Worm (Caenorhabditis elegans): ENCODE results near the gene ncl-1.

ncl-1 gene

DNA sequence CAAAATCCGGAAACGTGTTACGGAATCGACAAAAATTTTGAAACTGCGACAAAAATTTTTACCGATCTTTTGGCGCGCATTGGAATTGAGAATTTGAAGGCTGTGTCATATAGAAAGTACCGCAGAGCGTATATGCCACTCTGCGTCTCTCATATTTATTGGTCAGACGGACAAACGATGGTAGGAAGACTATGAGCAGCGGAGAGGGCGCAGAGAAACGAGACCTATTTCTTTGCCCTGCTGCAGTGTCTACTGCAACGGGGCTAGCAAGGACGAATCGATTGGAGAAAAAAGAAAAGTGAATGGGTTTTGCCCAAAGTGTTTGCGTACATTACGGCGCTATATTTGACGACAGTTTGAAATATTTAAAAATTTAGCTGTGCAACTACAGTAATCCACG lies 9.5 kb upstream of the ncl-1 start:
- TF ChIP-seq daf-12 (tag; optimal IDR thresholded peaks at IDR 0.05) (no peak), dmd-8 (GFP tag; IDR thresholded peaks at IDR 0.05) (no peak), aha-1 (tag) (peak; percentile 72), F37D6.2 (tag; optimal IDR thresholded peaks at IDR 0.05) (peak; percentile 57), Y105C5A.15 (GFP tag; IDR thresholded peaks at IDR 0.05) (no peak), Y75B8A.6 (GFP tag; IDR thresholded peaks at IDR 0.05) (no peak), T26A8.4 (GFP tag; IDR thresholded peaks at IDR 0.05) (0 out of 2 replicates have a peak, but pooled peaks have one; percentile 13), ama-1 (optimal IDR thresholded peaks at IDR 0.05) (no peak), php-3 (GFP tag; IDR thresholded peaks at IDR 0.05) (0 out of 2 replicates have a peak, but pooled peaks have one; percentile 36), lin-38 (GFP tag; IDR thresholded peaks at IDR 0.05) (peak; percentile 79), mdt-29 (GFP tag; IDR thresholded peaks at IDR 0.05) (no peak), arid-1 (GFP tag; conservative IDR thresholded peaks at IDR 0.05) (no peak), F49E8.2 (tag; optimal IDR thresholded peaks at IDR 0.05; ENCODE audit: borderline replicate concordance) (no peak), lin-13 (GFP tag; optimal IDR thresholded peaks at IDR 0.05) (peak; percentile 99), saeg-2 (GFP tag; IDR thresholded peaks at IDR 0.05) (no peak), dpl-1 (GFP tag; optimal IDR thresholded peaks at IDR 0.05) (peak; percentile 61), dmd-6 (GFP tag; IDR thresholded peaks at IDR 0.05) (peak; percentile 37), F44E2.7 (GFP tag; IDR thresholded peaks at IDR 0.05) (no peak), lir-3 (tag; optimal IDR thresholded peaks at IDR 0.05) (peak; percentile 33), daf-16 (GFP tag; optimal IDR thresholded peaks at IDR 0.05) (no peak), daf-16 (tag; optimal IDR thresholded peaks at IDR 0.05) (peak; percentile 66), lsy-2 (tag; optimal IDR thresholded peaks at IDR 0.05) (peak; percentile 19 to 87), egl-43 (GFP tag; IDR thresholded peaks at IDR 0.05) (0 out of 2 replicates have a peak, but pooled peaks have one; percentile 27), egl-27 (tag; optimal IDR thresholded peaks at IDR 0.05) (no peak), ces-1 (GFP tag; optimal IDR thresholded peaks at IDR 0.05) (no peak), nhr-111 (GFP tag; optimal IDR thresholded peaks at IDR 0.05) (no peak), hlh-30 (tag; optimal IDR thresholded peaks at IDR 0.05; ENCODE audit: insufficient read depth) (peak; percentile 73), Y5F2A.4 (GFP tag; optimal IDR thresholded peaks at IDR 0.05) (no peak), nhr-11 (tag; optimal IDR thresholded peaks at IDR 0.05) (peak; percentile 77), zip-11 (GFP tag; IDR thresholded peaks at IDR 0.05) (no peak), set-16 (GFP tag; IDR thresholded peaks at IDR 0.05) (no peak; the same call in 1 of the 2 replicates), ceh-28 (tag; optimal IDR thresholded peaks at IDR 0.05) (peak; percentile 30), lin-29 (GFP tag; IDR thresholded peaks at IDR 0.05) (no peak), aly-2 (tag; optimal IDR thresholded peaks at IDR 0.05) (no peak), ceh-20 (GFP tag; IDR thresholded peaks at IDR 0.05) (peak; percentile 58; the same call in 1 of the 2 replicates), lin-1 (GFP tag; IDR thresholded peaks at IDR 0.05) (0 out of 2 replicates have a peak, but pooled peaks have one; percentile 26), nhr-42 (GFP tag; IDR thresholded peaks at IDR 0.05) (peak; percentile 69; the same call in 1 of the 2 replicates), vab-7 (GFP tag; IDR thresholded peaks at IDR 0.05) (peak; percentile 13; the same call in 1 of the 2 replicates), madf-9 (GFP tag; conservative IDR thresholded peaks at IDR 0.05) (0 out of 2 replicates have a peak, but pooled peaks have one; percentile 34), nhr-28 (tag; optimal IDR thresholded peaks at IDR 0.05) (peak; percentile 36), skn-1 (tag; optimal IDR thresholded peaks at IDR 0.05) (no peak), mep-1 (tag; optimal IDR thresholded peaks at IDR 0.05) (peak; percentile 88), rbr-2 (tag; optimal IDR thresholded peaks at IDR 0.05) (peak; percentile 82), nhr-237 (tag; optimal IDR thresholded peaks at IDR 0.05) (no peak), Y48G9A.11 (GFP tag; IDR thresholded peaks at IDR 0.05) (0 out of 2 replicates have a peak, but pooled peaks have one; percentile 16), attf-4 (tag; optimal IDR thresholded peaks at IDR 0.05) (no peak), ceh-32 (tag; optimal IDR thresholded peaks at IDR 0.05; ENCODE audit: poor library complexity) (no peak), hlh-11 (tag; optimal IDR thresholded peaks at IDR 0.05) (peak; percentile 73), mes-2 (tag; optimal IDR thresholded peaks at IDR 0.05; ENCODE audit: poor library complexity, severe bottlenecking) (peak; percentile 68), nhr-25 (tag; optimal IDR thresholded peaks at IDR 0.05; ENCODE audit: borderline replicate concordance, insufficient read depth) (peak; percentile 55), nhr-6 (tag; optimal IDR thresholded peaks at IDR 0.05) (peak; percentile 91)

All from whole organism, L4 larva.